Fruit fly (Drosophila melanogaster) whole organism, embryonic: ENCODE measurements around the gene dtn.
A peak's percentile ranks its signal among the peaks of the same experiment; 100 is the strongest.

Source experiments
- BEAF-32 ChIP-seq: fragments of 200-800 bp; sonication (Bioruptor generic); optimal IDR thresholded peaks from 3 replicates; lab custom pipeline; 2017; ENCODE audit warnings: missing biosample characterization, missing genetic modification characterization, mild to moderate bottlenecking, moderate library complexity, missing genetic modification reagents
- CG12071 ChIP-seq: fragments of 200-800 bp; sonication (Bioruptor generic); optimal IDR thresholded peaks from 3 replicates; lab custom pipeline; 2018; ENCODE audit warnings: missing biosample characterization, mild to moderate bottlenecking, missing genetic modification characterization
- CG15514 ChIP-seq: fragments of 200-800 bp; sonication (Bioruptor generic); optimal IDR thresholded peaks from 3 replicates; lab custom pipeline; 2017; ENCODE audit warnings: missing biosample characterization, missing genetic modification characterization, mild to moderate bottlenecking, moderate library complexity, missing genetic modification reagents
- CG17328 ChIP-seq: fragments of 200-800 bp; sonication (Bioruptor generic); IDR thresholded peaks from 2 replicates; pipeline ENCODE4 v1.3.6; 2022; ENCODE audit warnings: missing biosample characterization, missing genetic modification characterization
- CG17385 ChIP-seq: fragments of 200-800 bp; sonication (Bioruptor generic); optimal IDR thresholded peaks from 3 replicates; lab custom pipeline; 2018; ENCODE audit warnings: missing biosample characterization, mild to moderate bottlenecking, missing genetic modification characterization
- CG17829 ChIP-seq: fragments of 200-800 bp; optimal IDR thresholded peaks from 2 replicates; lab custom pipeline; 2019; ENCODE audit warnings: missing biosample characterization, mild to moderate bottlenecking, missing genetic modification characterization, moderate library complexity
- CG2120 ChIP-seq: fragments of 200-800 bp; sonication (Bioruptor generic); optimal IDR thresholded peaks from 3 replicates; lab custom pipeline; 2016; ENCODE audit warnings: missing biosample characterization, missing genetic modification characterization
- CG2678 ChIP-seq: fragments of 200-800 bp; sonication (Bioruptor generic); optimal IDR thresholded peaks from 3 replicates; lab custom pipeline; 2019; ENCODE audit warnings: missing biosample characterization, mild to moderate bottlenecking, missing genetic modification characterization, moderate library complexity
- CG2889 ChIP-seq: fragments of 200-800 bp; sonication (Bioruptor generic); IDR thresholded peaks from 3 replicates; pipeline ENCODE4 v1.3.6; 2022; ENCODE audit warnings: missing biosample characterization, missing genetic modification characterization
- CG32767 ChIP-seq: fragments of 200-800 bp; sonication (Bioruptor generic); IDR thresholded peaks from 2 replicates; pipeline ENCODE4 v1.3.6; 2022; ENCODE audit warnings: missing biosample characterization, missing genetic modification characterization
- CG3281 ChIP-seq: fragments of 200-800 bp; sonication (Bioruptor generic); optimal IDR thresholded peaks from 3 replicates; lab custom pipeline; 2017; ENCODE audit warnings: missing biosample characterization, mild to moderate bottlenecking, missing genetic modification characterization
- CG3726 ChIP-seq: fragments of 200-800 bp; sonication (Bioruptor generic); IDR thresholded peaks from 3 replicates; pipeline ENCODE4, ENCODE4 v1.3.6; 2022; ENCODE audit warnings: missing biosample characterization, missing genetic modification characterization
- CG7928 ChIP-seq: fragments of 200-800 bp; sonication (Bioruptor generic); optimal IDR thresholded peaks from 2 replicates; lab custom pipeline; 2017; ENCODE audit warnings: missing biosample characterization, mild to moderate bottlenecking, missing genetic modification characterization
- CG8388 ChIP-seq: fragments of 200-800 bp; sonication (Bioruptor generic); optimal IDR thresholded peaks from 2 replicates; lab custom pipeline; 2019; ENCODE audit warnings: missing biosample characterization, mild to moderate bottlenecking, missing genetic modification characterization, moderate library complexity
- Dp ChIP-seq: fragments of 200-800 bp; sonication (Bioruptor generic); optimal IDR thresholded peaks from 2 replicates; lab custom pipeline; 2018; ENCODE audit warnings: missing biosample characterization, mild to moderate bottlenecking, missing genetic modification characterization, moderate library complexity
- Dref ChIP-seq: fragments of 200-800 bp; sonication (Bioruptor generic); IDR thresholded peaks from 2 replicates; pipeline ENCODE4 v1.3.6; 2022; ENCODE audit warnings: missing biosample characterization, missing genetic modification characterization
- E2f2 ChIP-seq: fragments of 200-800 bp; sonication (Bioruptor generic); IDR thresholded peaks from 2 replicates; pipeline ENCODE4 v1.3.6; 2022; ENCODE audit warnings: missing biosample characterization, missing genetic modification characterization
- Fer1 ChIP-seq: fragments of 200-800 bp; sonication (Bioruptor generic); optimal IDR thresholded peaks from 2 replicates; lab custom pipeline; 2017; ENCODE audit warnings: missing biosample characterization, mild to moderate bottlenecking, missing genetic modification characterization
- H2.0 ChIP-seq: fragments of 200-800 bp; sonication (Bioruptor generic); IDR thresholded peaks from 2 replicates; pipeline ENCODE4 v1.3.6; 2022; ENCODE audit warnings: missing biosample characterization, missing genetic modification characterization
- MBD-R2 ChIP-seq: fragments of 200-800 bp; sonication (Bioruptor generic); IDR thresholded peaks from 2 replicates; pipeline ENCODE4 v1.3.6; 2022; ENCODE audit warnings: missing biosample characterization, missing genetic modification characterization
- MESR4 ChIP-seq: fragments of 200-800 bp; sonication (Bioruptor generic); optimal IDR thresholded peaks from 2 replicates; lab custom pipeline; 2018; ENCODE audit warnings: missing biosample characterization, mild to moderate bottlenecking, missing genetic modification characterization, moderate library complexity
- Myb ChIP-seq: fragments of 200-800 bp; sonication (Bioruptor generic); optimal IDR thresholded peaks from 2 replicates; lab custom pipeline; 2016; ENCODE audit warnings: missing biosample characterization, missing genetic modification characterization
- NC2β ChIP-seq: fragments of 200-800 bp; sonication (Bioruptor generic); optimal IDR thresholded peaks from 2 replicates; lab custom pipeline; 2016; ENCODE audit warnings: missing biosample characterization, missing genetic modification characterization
- Neu2 ChIP-seq: fragments of 200-800 bp; sonication (Bioruptor generic); optimal IDR thresholded peaks from 3 replicates; lab custom pipeline; 2016; ENCODE audit warnings: missing biosample characterization, missing genetic modification characterization, borderline replicate concordance
- Pdp1 ChIP-seq, 2 experiments: fragments of 200-800 bp; sonication (Bioruptor generic); optimal IDR thresholded peaks; 3 replicates each; lab custom pipeline; 2016; ENCODE audit warnings: missing biosample characterization in 2 of 2, missing genetic modification characterization in 2 of 2, mild to moderate bottlenecking in 1 of 2, moderate library complexity in 1 of 2
- Sin3A ChIP-seq: fragments of >200 bp; optimal IDR thresholded peaks from 2 replicates; lab custom pipeline; 2018
- Sry-δ ChIP-seq: fragments of 200-800 bp; sonication (Bioruptor generic); optimal IDR thresholded peaks from 2 replicates; lab custom pipeline; 2016; ENCODE audit warnings: missing biosample characterization, missing genetic modification characterization
- ab ChIP-seq: fragments of 200-800 bp; sonication (Bioruptor generic); optimal IDR thresholded peaks from 2 replicates; lab custom pipeline; 2016; ENCODE audit warnings: missing biosample characterization, missing genetic modification characterization
- ase ChIP-seq: fragments of 200-800 bp; sonication (Bioruptor generic); IDR thresholded peaks from 3 replicates; pipeline ENCODE4 v1.3.6; 2022; ENCODE audit warnings: missing biosample characterization, missing genetic modification characterization
- chm ChIP-seq: fragments of 200-800 bp; sonication (Bioruptor generic); IDR thresholded peaks from 2 replicates; pipeline ENCODE4 v1.3.6; 2022; ENCODE audit warnings: missing biosample characterization, missing genetic modification characterization
- dmrt99B ChIP-seq: fragments of 200-800 bp; sonication (Bioruptor generic); optimal IDR thresholded peaks from 2 replicates; lab custom pipeline; 2018; ENCODE audit warnings: missing biosample characterization, mild to moderate bottlenecking, missing genetic modification characterization, moderate library complexity
- en ChIP-seq: fragments of 200-800 bp; sonication (Bioruptor generic); optimal IDR thresholded peaks from 2 replicates; lab custom pipeline; 2016; ENCODE audit warnings: missing biosample characterization, missing genetic modification characterization
- gem ChIP-seq: fragments of 200-800 bp; sonication (Bioruptor generic); optimal IDR thresholded peaks from 2 replicates; lab custom pipeline; 2019; ENCODE audit warnings: missing biosample characterization, mild to moderate bottlenecking, missing genetic modification characterization, moderate library complexity
- ind ChIP-seq: fragments of 200-800 bp; sonication (Bioruptor generic); optimal IDR thresholded peaks from 3 replicates; lab custom pipeline; 2016; ENCODE audit warnings: missing biosample characterization, missing genetic modification characterization
- lola ChIP-seq, 3 experiments: fragments of >200 bp in 2 of 3; fragments of 200-800 bp in 1 of 3; sonication (Bioruptor generic) in 1 of 3; optimal IDR thresholded peaks; 2 replicates each; lab custom pipeline; 2017 to 2019; ENCODE audit warnings: missing biosample characterization in 3 of 3, missing genetic modification characterization in 3 of 3, mild to moderate bottlenecking in 1 of 3, moderate library complexity in 1 of 3
- nerfin-1 ChIP-seq: fragments of 200-800 bp; sonication (Bioruptor generic); optimal IDR thresholded peaks from 3 replicates; lab custom pipeline; 2019; ENCODE audit warnings: missing biosample characterization, mild to moderate bottlenecking, missing genetic modification characterization, moderate library complexity
- onecut ChIP-seq: fragments of 200-800 bp; sonication (Bioruptor generic); IDR thresholded peaks from 2 replicates; pipeline ENCODE4 v1.3.6; 2022; ENCODE audit warnings: missing biosample characterization, missing genetic modification characterization
- pan ChIP-seq, 4 experiments: fragments of >200 bp in 3 of 4; fragments of 200-800 bp in 1 of 4; sonication (Bioruptor generic) in 1 of 4; optimal IDR thresholded peaks in 3 of 4; IDR thresholded peaks in 1 of 4; 2 replicates each; pipeline versions ENCODE4 v1.3.6 to Lab custom; 2017 to 2022; ENCODE audit warnings: missing biosample characterization in 2 of 4, missing genetic modification characterization in 2 of 4, mixed read lengths in 1 of 4
- prd ChIP-seq, 3 experiments: fragments of >200 bp in 2 of 3; fragments of 200-800 bp in 1 of 3; sonication (Bioruptor generic) in 1 of 3; optimal IDR thresholded peaks in 2 of 3; IDR thresholded peaks in 1 of 3; 2 replicates in 2 of 3; 3 replicates in 1 of 3; pipeline versions ENCODE4 v1.3.6 to Lab custom; 2017 to 2022; ENCODE audit warnings: missing biosample characterization in 1 of 3, missing genetic modification characterization in 1 of 3
- pzg ChIP-seq: fragments of 200-800 bp; sonication (Bioruptor generic); optimal IDR thresholded peaks from 3 replicates; lab custom pipeline; 2018; ENCODE audit warnings: missing biosample characterization, mild to moderate bottlenecking, missing genetic modification characterization, moderate library complexity
- sd ChIP-seq: fragments of 200-800 bp; sonication (Bioruptor generic); optimal IDR thresholded peaks from 3 replicates; lab custom pipeline; 2018; ENCODE audit warnings: missing biosample characterization, mild to moderate bottlenecking, missing genetic modification characterization, moderate library complexity
- sisA ChIP-seq: fragments of 200-800 bp; sonication (Bioruptor generic); IDR thresholded peaks from 2 replicates; pipeline ENCODE4 v1.3.6; 2022; ENCODE audit warnings: missing biosample characterization, missing genetic modification characterization
- slp2 ChIP-seq: fragments of 200-800 bp; sonication (Bioruptor generic); optimal IDR thresholded peaks from 2 replicates; lab custom pipeline; 2016; ENCODE audit warnings: missing biosample characterization, missing genetic modification characterization
- stc ChIP-seq: fragments of 200-800 bp; sonication (Bioruptor generic); IDR thresholded peaks from 2 replicates; pipeline ENCODE4 v1.3.6; 2022; ENCODE audit warnings: missing biosample characterization, missing genetic modification characterization
- tin ChIP-seq: fragments of 200-800 bp; sonication (Bioruptor generic); optimal IDR thresholded peaks from 3 replicates; lab custom pipeline; 2016; ENCODE audit warnings: missing biosample characterization, missing genetic modification characterization
- tll ChIP-seq, 2 experiments: fragments of 200-800 bp in 1 of 2; fragments of >200 bp in 1 of 2; sonication (Bioruptor generic) in 1 of 2; optimal IDR thresholded peaks; 2 replicates each; lab custom pipeline; 2017 to 2019; ENCODE audit warnings: missing biosample characterization in 2 of 2, missing genetic modification characterization in 2 of 2, mild to moderate bottlenecking in 1 of 2, moderate library complexity in 1 of 2
- trem ChIP-seq: fragments of 200-800 bp; optimal IDR thresholded peaks from 3 replicates; lab custom pipeline; 2019; ENCODE audit warnings: missing biosample characterization, mild to moderate bottlenecking, missing genetic modification characterization, moderate library complexity
- zf30C ChIP-seq: fragments of 200-800 bp; sonication (Bioruptor generic); optimal IDR thresholded peaks from 3 replicates; lab custom pipeline; 2018; ENCODE audit warnings: missing biosample characterization, mild to moderate bottlenecking, missing genetic modification characterization

Gene dtn

dm6 chrX:6225472-6226049 lies at the start of gene dtn (continued):
- TF ChIP-seq Dref (GFP tag; lab: Robert Waterston, UW), result peak; percentile 37
- peak; percentile 72 for TF ChIP-seq pzg (GFP tag; lab: Kevin White, UChicago)
- peak; percentile 42 for TF ChIP-seq Myb
- no peak for TF ChIP-seq CG7928 (GFP tag; lab: Kevin White, UChicago)
- peak; percentile 3 for TF ChIP-seq NC2β
- TF ChIP-seq Neu2 (GFP tag; lab: Kevin White, UChicago), result peak; percentile 16
- peak; percentile 94 for TF ChIP-seq onecut (GFP tag; lab: Robert Waterston, UW)
- TF ChIP-seq CG8388 (GFP tag; lab: Kevin White, UChicago), result no peak
- no peak for TF ChIP-seq CG3726 (GFP tag; lab: Robert Waterston, UW)
- no peak for TF ChIP-seq stc (GFP tag; lab: Robert Waterston, UW)
- TF ChIP-seq CG17829 (tag; lab: Kevin White, UChicago), result peak; percentile 15
- peak; percentile 95 for TF ChIP-seq MESR4
- TF ChIP-seq E2f2 (GFP tag; lab: Robert Waterston, UW), result peak; percentile 84
- TF ChIP-seq nerfin-1 (tag; lab: Kevin White, UChicago), result peak; percentile 73
- peak; percentile 82 for TF ChIP-seq Dp (GFP tag; lab: Kevin White, UChicago)
- peak; percentile 30 for TF ChIP-seq CG15514 (GFP tag; lab: Kevin White, UChicago)
- TF ChIP-seq CG3281 (GFP tag; lab: Kevin White, UChicago), result no peak
- peak; percentile 76; the same call in 1 of the 2 replicates for TF ChIP-seq CG32767
- TF ChIP-seq MBD-R2, result peak; percentile 54; the same call in 1 of the 2 replicates
- TF ChIP-seq H2.0 (GFP tag; lab: Robert Waterston, UW), result no peak
- peak; percentile 50 for TF ChIP-seq Sin3A (lab: Kevin White, UChicago)
- TF ChIP-seq sd (tag; lab: Kevin White, UChicago), result peak; percentile 95
- TF ChIP-seq tll (GFP tag; optimal IDR thresholded peaks at IDR 0.05; lab: Kevin White, UChicago), result peak in 1 of 2 experiments; percentile 20
- no peak for TF ChIP-seq sisA (GFP tag; lab: Robert Waterston, UW)
- peak; percentile 28 for TF ChIP-seq Sry-δ (GFP tag; lab: Kevin White, UChicago)
- peak; percentile 51 for TF ChIP-seq BEAF-32
- TF ChIP-seq Fer1 (GFP tag; lab: Kevin White, UChicago), result peak; percentile 33

dm6 chrX:6179428-6179827 lies 46.0 kb upstream of the dtn start:
- peak; percentile 58 for TF ChIP-seq dmrt99B (tag; lab: Kevin White, UChicago)
- no peak for TF ChIP-seq en (GFP tag; lab: Kevin White, UChicago)
- TF ChIP-seq CG17385 (GFP tag; lab: Kevin White, UChicago), result peak; percentile 27
- no peak for TF ChIP-seq trem (tag; lab: Kevin White, UChicago)
- TF ChIP-seq CG3726 (GFP tag; lab: Robert Waterston, UW), result 0 out of 3 replicates have a peak, but pooled peaks have one; percentile 37
- TF ChIP-seq ase (GFP tag; lab: Robert Waterston, UW), result 0 out of 3 replicates have a peak, but pooled peaks have one; percentile 11
- peak; percentile 45 for TF ChIP-seq tin (GFP tag; lab: Kevin White, UChicago)
- peak; percentile 59 for TF ChIP-seq CG2678 (tag; lab: Kevin White, UChicago)
- TF ChIP-seq slp2 (GFP tag; lab: Kevin White, UChicago), result peak; percentile 6
- TF ChIP-seq chm (GFP tag; lab: Robert Waterston, UW), result no peak
- TF ChIP-seq CG17328 (GFP tag; lab: Robert Waterston, UW), result peak; percentile 49
- TF ChIP-seq CG2120 (GFP tag; lab: Kevin White, UChicago), result peak; percentile 52
- no peak for TF ChIP-seq prd (optimal IDR thresholded peaks at IDR 0.05; lab: Kevin White, UChicago)
- peak; percentile 75 for TF ChIP-seq prd (GFP tag; IDR thresholded peaks at IDR 0.05; lab: Robert Waterston, UW)
- TF ChIP-seq gem (tag; lab: Kevin White, UChicago), result peak; percentile 49
- no peak for TF ChIP-seq pan (optimal IDR thresholded peaks at IDR 0.05; lab: Kevin White, UChicago)
- peak in 1 of 2 experiments; percentile 51 for TF ChIP-seq pan (GFP tag; optimal IDR thresholded peaks at IDR 0.05 in 1 of 2, IDR thresholded peaks at IDR 0.05 in 1 of 2)
- TF ChIP-seq CG2889, result 0 out of 3 replicates have a peak, but pooled peaks have one; percentile 27
- peak in 1 of 2 experiments; percentile 32 for TF ChIP-seq Pdp1 (GFP tag; optimal IDR thresholded peaks at IDR 0.05; lab: Kevin White, UChicago)
- TF ChIP-seq zf30C (GFP tag; lab: Kevin White, UChicago), result no peak
- TF ChIP-seq ind, result peak; percentile 47
- TF ChIP-seq lola (GFP tag; optimal IDR thresholded peaks at IDR 0.05; lab: Kevin White, UChicago), result no peak
- TF ChIP-seq ab, result no peak
- peak; percentile 28 for TF ChIP-seq CG12071 (GFP tag; lab: Kevin White, UChicago)
